Worm (Caenorhabditis elegans) whole organism, L2 larva: Measurements from ENCODE around the gene mtl-2.

Experiments used
- C34F6.9 ChIP-seq: fragments of 150-350 bp; optimal IDR thresholded peaks from 2 replicates; lab custom pipeline; 2014; ENCODE audit warnings: missing biosample characterization, missing genetic modification characterization
- F13H6.1 ChIP-seq: sonication (generic microtip); optimal IDR thresholded peaks from 2 replicates; lab custom pipeline; 2016; ENCODE audit warnings: missing genetic modification characterization, missing compliant biosample characterization
- R02D3.7 ChIP-seq: fragments of 150-350 bp; optimal IDR thresholded peaks from 2 replicates; lab custom pipeline; 2014; ENCODE audit warnings: missing biosample characterization, missing genetic modification characterization
- Y55F3AM.14 ChIP-seq: fragments of 200-800 bp; sonication (Bioruptor generic); optimal IDR thresholded peaks from 2 replicates; lab custom pipeline; 2018; ENCODE audit warnings: mild to moderate bottlenecking, missing genetic modification characterization, missing compliant biosample characterization
- ZK546.5 ChIP-seq: sonication (generic microtip); optimal IDR thresholded peaks from 2 replicates; lab custom pipeline; 2017; ENCODE audit warnings: missing biosample characterization, missing genetic modification characterization
- alr-1 ChIP-seq: fragments of 150-350 bp; optimal IDR thresholded peaks from 2 replicates; lab custom pipeline; 2014; ENCODE audit warnings: missing biosample characterization, missing genetic modification characterization
- aly-2 ChIP-seq: fragments of 150-350 bp; optimal IDR thresholded peaks from 2 replicates; lab custom pipeline; 2014; ENCODE audit warnings: missing biosample characterization, missing genetic modification characterization
- ama-1 ChIP-seq: fragments of 150-350 bp; optimal IDR thresholded peaks from 2 replicates; lab custom pipeline; 2018; ENCODE audit warnings: inconsistent platforms
- blmp-1 ChIP-seq: sonication (generic microtip); optimal IDR thresholded peaks from 2 replicates; lab custom pipeline; 2017; ENCODE audit warnings: missing genetic modification characterization, mild to moderate bottlenecking, missing compliant biosample characterization, antibody characterized with exemption, moderate library complexity; ENCODE audit not compliant: insufficient read depth
- ceh-16 ChIP-seq: fragments of 150-350 bp; optimal IDR thresholded peaks from 2 replicates; lab custom pipeline; 2014; ENCODE audit warnings: missing biosample characterization, missing genetic modification characterization
- ceh-82 ChIP-seq: fragments of 150-350 bp; optimal IDR thresholded peaks from 2 replicates; lab custom pipeline; 2014; ENCODE audit warnings: missing biosample characterization, missing genetic modification characterization
- crh-2 ChIP-seq: sonication (generic microtip); optimal IDR thresholded peaks from 2 replicates; lab custom pipeline; 2017; ENCODE audit warnings: missing biosample characterization, missing genetic modification characterization
- dmd-4 ChIP-seq: sonication (generic microtip); optimal IDR thresholded peaks from 2 replicates; lab custom pipeline; 2017; ENCODE audit warnings: missing biosample characterization, missing genetic modification characterization
- egl-27 ChIP-seq: sonication (generic microtip); optimal IDR thresholded peaks from 3 replicates; lab custom pipeline; 2017; ENCODE audit warnings: missing biosample characterization, missing genetic modification reagents, missing genetic modification characterization
- elt-1 ChIP-seq: fragments of 150-350 bp; optimal IDR thresholded peaks from 2 replicates; lab custom pipeline; 2014; ENCODE audit warnings: missing biosample characterization, missing genetic modification characterization
- elt-3 ChIP-seq: sonication (generic microtip); optimal IDR thresholded peaks from 2 replicates; lab custom pipeline; 2017; ENCODE audit warnings: missing biosample characterization, missing genetic modification characterization
- fos-1 ChIP-seq: fragments of 150-350 bp; optimal IDR thresholded peaks from 2 replicates; lab custom pipeline; 2014; ENCODE audit warnings: missing biosample characterization, missing genetic modification characterization
- gmeb-1 ChIP-seq: fragments of 150-350 bp; optimal IDR thresholded peaks from 2 replicates; lab custom pipeline; 2014; ENCODE audit warnings: missing biosample characterization, missing genetic modification characterization
- lin-11 ChIP-seq: fragments of 150-350 bp; sonication (generic microtip); optimal IDR thresholded peaks from 2 replicates; lab custom pipeline; 2014; ENCODE audit warnings: missing biosample characterization, missing genetic modification characterization, inconsistent platforms, mixed read lengths
- lin-13 ChIP-seq: fragments of 150-350 bp; optimal IDR thresholded peaks from 2 replicates; lab custom pipeline; 2014; ENCODE audit warnings: missing biosample characterization, missing genetic modification reagents, missing genetic modification characterization
- lin-39 ChIP-seq: fragments of 150-350 bp; optimal IDR thresholded peaks from 2 replicates; lab custom pipeline; 2014; ENCODE audit warnings: missing biosample characterization, missing genetic modification reagents, missing genetic modification characterization
- lsy-2 ChIP-seq, 2 experiments: fragments of 150-350 bp in 1 of 2; sonication (generic microtip) in 1 of 2; optimal IDR thresholded peaks; 2 replicates each; lab custom pipeline; 2014 to 2017; ENCODE audit warnings: missing biosample characterization in 2 of 2, missing genetic modification characterization in 2 of 2
- mab-5 ChIP-seq: fragments of 150-350 bp; optimal IDR thresholded peaks from 2 replicates; lab custom pipeline; 2014; ENCODE audit warnings: missing biosample characterization, missing genetic modification characterization
- mbf-1 ChIP-seq: sonication (generic microtip); optimal IDR thresholded peaks from 2 replicates; lab custom pipeline; 2017; ENCODE audit warnings: missing biosample characterization, missing genetic modification characterization
- mdl-1 ChIP-seq, 2 experiments: fragments of 150-350 bp in 1 of 2; sonication (generic microtip) in 1 of 2; optimal IDR thresholded peaks; 2 replicates each; lab custom pipeline; 2017; ENCODE audit warnings: missing biosample characterization in 2 of 2, missing genetic modification characterization in 2 of 2
- nhr-10 ChIP-seq: sonication (generic microtip); optimal IDR thresholded peaks from 2 replicates; lab custom pipeline; 2017; ENCODE audit warnings: missing biosample characterization, missing genetic modification characterization
- nhr-11 ChIP-seq: fragments of 150-350 bp; optimal IDR thresholded peaks from 2 replicates; lab custom pipeline; 2014; ENCODE audit warnings: missing biosample characterization, missing genetic modification characterization
- nhr-12 ChIP-seq: fragments of 150-350 bp; optimal IDR thresholded peaks from 2 replicates; lab custom pipeline; 2014; ENCODE audit warnings: missing biosample characterization, missing genetic modification characterization
- nhr-129 ChIP-seq: fragments of 150-350 bp; optimal IDR thresholded peaks from 2 replicates; lab custom pipeline; 2014; ENCODE audit warnings: missing biosample characterization, missing genetic modification characterization
- nhr-21 ChIP-seq: fragments of 150-350 bp; optimal IDR thresholded peaks from 2 replicates; lab custom pipeline; 2014; ENCODE audit warnings: missing biosample characterization, missing genetic modification characterization
- nhr-23 ChIP-seq: fragments of 150-350 bp; optimal IDR thresholded peaks from 2 replicates; lab custom pipeline; 2014; ENCODE audit warnings: missing biosample characterization, missing genetic modification reagents, missing genetic modification characterization
- nhr-237 ChIP-seq: fragments of 150-350 bp; optimal IDR thresholded peaks from 2 replicates; lab custom pipeline; 2014; ENCODE audit warnings: missing biosample characterization, missing genetic modification characterization
- nhr-25 ChIP-seq: fragments of 150-350 bp; sonication (generic microtip); optimal IDR thresholded peaks from 3 replicates; lab custom pipeline; 2014; ENCODE audit warnings: missing biosample characterization, missing genetic modification characterization
- nhr-6 ChIP-seq: fragments of 150-350 bp; optimal IDR thresholded peaks from 2 replicates; lab custom pipeline; 2014; ENCODE audit warnings: missing biosample characterization, missing genetic modification characterization
- nhr-77 ChIP-seq: fragments of 150-350 bp; optimal IDR thresholded peaks from 2 replicates; lab custom pipeline; 2014; ENCODE audit warnings: missing biosample characterization, missing genetic modification characterization
- peb-1 ChIP-seq: fragments of 150-350 bp; optimal IDR thresholded peaks from 2 replicates; lab custom pipeline; 2014; ENCODE audit warnings: missing biosample characterization, missing genetic modification characterization
- sem-4 ChIP-seq: fragments of 150-350 bp; optimal IDR thresholded peaks from 2 replicates; lab custom pipeline; 2014; ENCODE audit warnings: missing biosample characterization, missing genetic modification reagents, missing genetic modification characterization
- sma-3 ChIP-seq: sonication (generic microtip); optimal IDR thresholded peaks from 2 replicates; lab custom pipeline; 2016; ENCODE audit warnings: missing genetic modification reagents, missing genetic modification characterization, missing compliant biosample characterization
- sma-9 ChIP-seq, 2 experiments: fragments of 150-350 bp in 1 of 2; sonication (generic microtip) in 1 of 2; optimal IDR thresholded peaks; 2 replicates each; lab custom pipeline; 2014 to 2016; ENCODE audit warnings: missing genetic modification characterization in 2 of 2, mild to moderate bottlenecking in 1 of 2, missing biosample characterization in 1 of 2, missing compliant biosample characterization in 1 of 2, missing genetic modification reagents in 1 of 2, moderate library complexity in 1 of 2
- snpc-4 ChIP-seq: fragments of 150-350 bp; optimal IDR thresholded peaks from 2 replicates; lab custom pipeline; 2014; ENCODE audit warnings: missing biosample characterization, missing genetic modification characterization
- unc-39 ChIP-seq: fragments of 150-350 bp; optimal IDR thresholded peaks from 2 replicates; lab custom pipeline; 2014; ENCODE audit warnings: missing biosample characterization, missing genetic modification characterization
- unc-55 ChIP-seq: fragments of 150-350 bp; sonication (generic microtip); optimal IDR thresholded peaks from 3 replicates; lab custom pipeline; 2014; ENCODE audit warnings: missing biosample characterization, missing genetic modification reagents, missing genetic modification characterization
- unc-62 ChIP-seq: fragments of 150-350 bp; optimal IDR thresholded peaks from 2 replicates; lab custom pipeline; 2014; ENCODE audit warnings: missing biosample characterization, missing genetic modification reagents, missing genetic modification characterization
- zag-1 ChIP-seq: fragments of 150-350 bp; optimal IDR thresholded peaks from 2 replicates; lab custom pipeline; 2014; ENCODE audit warnings: missing biosample characterization, missing genetic modification characterization
- ztf-1 ChIP-seq: fragments of 200-800 bp; sonication (Bioruptor generic); conservative IDR thresholded peaks from 2 replicates; pipeline ENCODE4 v1.3.6; 2022; ENCODE audit warnings: missing genetic modification characterization, missing compliant biosample characterization
- ztf-11 ChIP-seq: sonication (generic microtip); optimal IDR thresholded peaks from 2 replicates; lab custom pipeline; 2017; ENCODE audit warnings: missing biosample characterization, missing genetic modification characterization
- ztf-4 ChIP-seq: fragments of 150-350 bp; optimal IDR thresholded peaks from 2 replicates; lab custom pipeline; 2014; ENCODE audit warnings: missing biosample characterization, missing genetic modification characterization

mtl-2 gene

ce11 chrV:14014395-14014794, 4.1 kb downstream of the mtl-2 start, which contains the start of gene end-3:
Gene end-3, plus strand, starts transcription at chrV:14014695.
- TF ChIP-seq nhr-23 (tag; lab: Kevin White, UChicago) = no peak
- TF ChIP-seq ceh-82 (tag; lab: Kevin White, UChicago) = no peak
- no peak for TF ChIP-seq nhr-77 (tag; lab: Kevin White, UChicago)
- TF ChIP-seq mbf-1 (tag; lab: Kevin White, UChicago) = no peak
- no peak for TF ChIP-seq C34F6.9 (tag; lab: Kevin White, UChicago)
- no peak for TF ChIP-seq Y55F3AM.14 (GFP tag; lab: Kevin White, UChicago)
- TF ChIP-seq alr-1 (tag; lab: Kevin White, UChicago) = no peak
- TF ChIP-seq, all 48 proteins: peak for 0

- no peak for TF ChIP-seq elt-3 (tag; lab: Kevin White, UChicago)
- TF ChIP-seq sma-3 (GFP tag; lab: Kevin White, UChicago) = no peak
- no peak for TF ChIP-seq nhr-12
- no peak for TF ChIP-seq nhr-77 (tag; lab: Kevin White, UChicago)
- no peak for TF ChIP-seq ama-1 (lab: Kevin White, UChicago)
- no peak for TF ChIP-seq nhr-237 (tag; lab: Kevin White, UChicago)
- no peak for TF ChIP-seq nhr-21 (tag; lab: Kevin White, UChicago)
- no peak for TF ChIP-seq nhr-11
- no peak for TF ChIP-seq ceh-16
- TF ChIP-seq lsy-2 (tag; optimal IDR thresholded peaks at IDR 0.05; lab: Kevin White, UChicago) = no peak
- TF ChIP-seq unc-62 (GFP tag; lab: Kevin White, UChicago) = no peak
- no peak for TF ChIP-seq fos-1 (tag; lab: Kevin White, UChicago)
- no peak for TF ChIP-seq dmd-4 (tag; lab: Kevin White, UChicago)
- TF ChIP-seq ceh-82 (tag; lab: Kevin White, UChicago) = no peak
- TF ChIP-seq R02D3.7 (tag; lab: Kevin White, UChicago) = no peak
Measured at ce11 chrV:14013638-14014037, 4.8 kb downstream of the mtl-2 start.

ce11 chrV:14012002-14012554, 6.4 kb downstream of the mtl-2 start, which contains the start of the genes ddx-17 and aip-1:
Gene ddx-17, minus strand, starts transcription at chrV:14012052.
Gene aip-1, plus strand, starts transcription at chrV:14012333.
- TF ChIP-seq peb-1 (tag; lab: Kevin White, UChicago) = no peak
- no peak for TF ChIP-seq elt-3 (tag; lab: Kevin White, UChicago)
- TF ChIP-seq unc-39 = no peak
- TF ChIP-seq Y55F3AM.14 (GFP tag; lab: Kevin White, UChicago) = no peak
- peak; percentile 25 for TF ChIP-seq mab-5 (tag; lab: Kevin White, UChicago)
- TF ChIP-seq unc-62 (GFP tag; lab: Kevin White, UChicago) = no peak
- peak; percentile 59 for TF ChIP-seq snpc-4 (tag; lab: Kevin White, UChicago)
- TF ChIP-seq nhr-11 = no peak
- no peak for TF ChIP-seq zag-1
- TF ChIP-seq ama-1 (lab: Kevin White, UChicago) = peak; percentile 83
- peak; percentile 55 for TF ChIP-seq F13H6.1 (tag; lab: Kevin White, UChicago)
- peak; percentile 33 for TF ChIP-seq lin-13 (GFP tag; lab: Kevin White, UChicago)
- TF ChIP-seq egl-27 (tag; lab: Kevin White, UChicago) = no peak
- TF ChIP-seq aly-2 (tag; lab: Kevin White, UChicago) = no peak
- TF ChIP-seq mdl-1 (tag; optimal IDR thresholded peaks at IDR 0.05; lab: Kevin White, UChicago) = no peak
- TF ChIP-seq unc-55 (GFP tag; lab: Kevin White, UChicago) = peak; percentile 88
- TF ChIP-seq crh-2 (tag; lab: Kevin White, UChicago) = peak; percentile 88
- peak; percentile 35 to 87 for TF ChIP-seq lsy-2 (tag; optimal IDR thresholded peaks at IDR 0.05; lab: Kevin White, UChicago)
- peak; percentile 2 for TF ChIP-seq sem-4 (tag; lab: Kevin White, UChicago)
- peak; percentile 23 for TF ChIP-seq ztf-4 (tag; lab: Kevin White, UChicago)
- TF ChIP-seq ZK546.5 (tag; lab: Kevin White, UChicago) = no peak
- TF ChIP-seq lin-39 (tag; lab: Kevin White, UChicago) = no peak
- TF ChIP-seq elt-1 (tag; lab: Kevin White, UChicago) = no peak
- no peak for TF ChIP-seq nhr-237 (tag; lab: Kevin White, UChicago)
- TF ChIP-seq R02D3.7 (tag; lab: Kevin White, UChicago) = no peak
- TF ChIP-seq blmp-1 (tag; lab: Kevin White, UChicago) = peak; percentile 36
- no peak for TF ChIP-seq nhr-6 (tag; lab: Kevin White, UChicago)
- TF ChIP-seq fos-1 (tag; lab: Kevin White, UChicago) = peak; percentile 60
- no peak for TF ChIP-seq nhr-77 (tag; lab: Kevin White, UChicago)
- TF ChIP-seq nhr-25 = peak; percentile 74
- peak; percentile 86 for TF ChIP-seq nhr-129 (tag; lab: Kevin White, UChicago)
- TF ChIP-seq lin-11 (tag; lab: Kevin White, UChicago) = peak; percentile 58
- no peak for TF ChIP-seq dmd-4 (tag; lab: Kevin White, UChicago)
- no peak for TF ChIP-seq ceh-16
- no peak for TF ChIP-seq nhr-12
- no peak for TF ChIP-seq ztf-11 (tag; lab: Kevin White, UChicago)
- TF ChIP-seq sma-9 (GFP tag; optimal IDR thresholded peaks at IDR 0.05; lab: Kevin White, UChicago) = peak; percentile 67
- no peak for TF ChIP-seq sma-9 (tag; optimal IDR thresholded peaks at IDR 0.05; lab: Kevin White, UChicago)
- TF ChIP-seq gmeb-1 = peak; percentile 65
- no peak for TF ChIP-seq alr-1 (tag; lab: Kevin White, UChicago)
- peak; percentile 92 for TF ChIP-seq C34F6.9 (tag; lab: Kevin White, UChicago)
- peak; percentile 23 for TF ChIP-seq nhr-10 (tag; lab: Kevin White, UChicago)
- no peak for TF ChIP-seq ztf-1 (GFP tag; lab: Robert Waterston, UW)
- no peak for TF ChIP-seq ceh-82 (tag; lab: Kevin White, UChicago)
